Worm (Caenorhabditis elegans) whole organism, young adult: ENCODE results near the gene F54B11.9.

ENCODE experiments used
- B0261.1 ChIP-seq: sonication (generic microtip); optimal IDR thresholded peaks from 2 replicates; lab custom pipeline; 2016; ENCODE audit warnings: mild to moderate bottlenecking, missing genetic modification characterization, moderate library complexity, missing compliant biosample characterization
- B0336.3 ChIP-seq: fragments of 200-800 bp; sonication (Bioruptor generic); IDR thresholded peaks from 2 replicates; pipeline ENCODE4 v1.3.6; 2022; ENCODE audit warnings: missing genetic modification characterization, missing compliant biosample characterization
- D2030.7 ChIP-seq: fragments of 200-800 bp; sonication (Bioruptor generic); IDR thresholded peaks from 2 replicates; pipeline ENCODE4 v1.3.6; 2022; ENCODE audit warnings: missing genetic modification reagents, missing genetic modification characterization, missing compliant biosample characterization
- F22D6.2 ChIP-seq: sonication (generic microtip); optimal IDR thresholded peaks from 2 replicates; lab custom pipeline; 2016; ENCODE audit warnings: mild to moderate bottlenecking, missing genetic modification characterization, missing compliant biosample characterization
- F33H1.4 ChIP-seq: fragments of 200-800 bp; sonication (Bioruptor generic); IDR thresholded peaks from 2 replicates; pipeline ENCODE4 v1.3.6; 2022; ENCODE audit warnings: missing genetic modification reagents, missing genetic modification characterization, missing compliant biosample characterization
- F49E8.2 ChIP-seq: sonication (generic microtip); optimal IDR thresholded peaks from 3 replicates; lab custom pipeline; 2017; ENCODE audit warnings: missing genetic modification characterization, mild to moderate bottlenecking, missing compliant biosample characterization, antibody characterized with exemption, moderate library complexity; ENCODE audit not compliant: insufficient read depth
- F57A8.1 ChIP-seq: fragments of 200-800 bp; sonication (Bioruptor generic); optimal IDR thresholded peaks from 2 replicates; lab custom pipeline; 2018; ENCODE audit warnings: mild to moderate bottlenecking, missing genetic modification characterization, moderate library complexity, missing compliant biosample characterization
- ZK185.1 ChIP-seq: sonication (generic microtip); optimal IDR thresholded peaks from 2 replicates; lab custom pipeline; 2016; ENCODE audit warnings: mild to moderate bottlenecking, missing genetic modification characterization, missing compliant biosample characterization; ENCODE audit not compliant: poor library complexity, severe bottlenecking
- ama-1 ChIP-seq, 3 experiments: fragments of 150-350 bp in 1 of 3; sonication (generic microtip) in 2 of 3; optimal IDR thresholded peaks; 2 replicates each; lab custom pipeline; 2014 to 2018; ENCODE audit warnings: missing biosample characterization in 2 of 3, missing genetic modification characterization in 2 of 3, missing genetic modification reagents in 2 of 3
- aptf-3 ChIP-seq: fragments of 200-800 bp; sonication (Bioruptor generic); IDR thresholded peaks from 2 replicates; pipeline ENCODE4 v1.3.6; 2022; ENCODE audit warnings: missing genetic modification characterization, missing compliant biosample characterization
- bed-2 ChIP-seq: fragments of 200-800 bp; sonication (Bioruptor generic); IDR thresholded peaks from 2 replicates; pipeline ENCODE4 v1.3.6; 2022; ENCODE audit warnings: missing genetic modification reagents, missing genetic modification characterization, missing compliant biosample characterization
- ccch-3 ChIP-seq: fragments of 200-800 bp; sonication (Bioruptor generic); optimal IDR thresholded peaks from 2 replicates; lab custom pipeline; 2018; ENCODE audit warnings: mild to moderate bottlenecking, missing genetic modification characterization, missing compliant biosample characterization
- cebp-1 ChIP-seq, 2 experiments: fragments of 200-800 bp in 1 of 2; sonication (Bioruptor generic) in 1 of 2; sonication (generic microtip) in 1 of 2; IDR thresholded peaks in 1 of 2; optimal IDR thresholded peaks in 1 of 2; 2 replicates each; pipeline versions ENCODE4 v1.3.6 to Lab custom; 2017 to 2022; ENCODE audit warnings: missing compliant biosample characterization in 2 of 2, missing genetic modification characterization in 2 of 2, mild to moderate bottlenecking in 1 of 2, missing genetic modification reagents in 1 of 2, moderate library complexity in 1 of 2
- cebp-2 ChIP-seq: fragments of 200-800 bp; sonication (Bioruptor generic); IDR thresholded peaks from 2 replicates; pipeline ENCODE4 v1.3.6; 2022; ENCODE audit warnings: missing genetic modification characterization, missing compliant biosample characterization
- ceh-27 ChIP-seq: fragments of 200-800 bp; sonication (Bioruptor generic); optimal IDR thresholded peaks from 2 replicates; lab custom pipeline; 2018; ENCODE audit warnings: mild to moderate bottlenecking, missing genetic modification characterization, moderate library complexity, missing compliant biosample characterization
- die-1 ChIP-seq: sonication (generic microtip); optimal IDR thresholded peaks from 2 replicates; lab custom pipeline; 2016; ENCODE audit warnings: missing genotype, mild to moderate bottlenecking, missing genetic modification characterization, missing compliant biosample characterization
- dox-1 ChIP-seq: fragments of 200-800 bp; sonication (Bioruptor generic); IDR thresholded peaks from 2 replicates; pipeline ENCODE4 v1.3.6; 2022; ENCODE audit warnings: missing genetic modification reagents, missing genetic modification characterization, missing compliant biosample characterization
- egrh-3 ChIP-seq: fragments of 200-800 bp; sonication (Bioruptor generic); IDR thresholded peaks from 2 replicates; pipeline ENCODE4 v1.3.6; 2022; ENCODE audit warnings: missing genetic modification reagents, missing genetic modification characterization, missing compliant biosample characterization
- gei-17 ChIP-seq: fragments of 200-800 bp; sonication (Bioruptor generic); optimal IDR thresholded peaks from 2 replicates; lab custom pipeline; 2018; ENCODE audit warnings: mild to moderate bottlenecking, missing genetic modification characterization, missing compliant biosample characterization
- hlh-12 ChIP-seq: sonication (generic microtip); optimal IDR thresholded peaks from 2 replicates; lab custom pipeline; 2016; ENCODE audit warnings: missing genetic modification characterization, missing compliant biosample characterization
- hmg-1.2 ChIP-seq: fragments of 200-800 bp; sonication (Bioruptor generic); IDR thresholded peaks from 2 replicates; pipeline ENCODE4 v1.3.6; 2022; ENCODE audit warnings: missing genetic modification reagents, missing genetic modification characterization, missing compliant biosample characterization
- hmg-20 ChIP-seq: fragments of 200-800 bp; sonication (Bioruptor generic); IDR thresholded peaks from 2 replicates; pipeline ENCODE4 v1.3.6; 2022; ENCODE audit warnings: missing genetic modification reagents, missing genetic modification characterization, missing compliant biosample characterization
- hrde-1 ChIP-seq: sonication (generic microtip); optimal IDR thresholded peaks from 2 replicates; lab custom pipeline; 2016; ENCODE audit warnings: missing genetic modification characterization, mild to moderate bottlenecking, missing compliant biosample characterization, moderate library complexity, missing genotype, missing genetic modification reagents, borderline replicate concordance
- hsf-1 ChIP-seq: fragments of 200-800 bp; sonication (Bioruptor generic); IDR thresholded peaks from 2 replicates; pipeline ENCODE4 v1.3.6; 2022; ENCODE audit warnings: missing genetic modification reagents, missing genetic modification characterization, missing compliant biosample characterization
- lin-35 ChIP-seq, 3 experiments: fragments of 150-350 bp in 2 of 3; sonication (generic microtip) in 1 of 3; optimal IDR thresholded peaks; 2 replicates each; lab custom pipeline; 2014 to 2018; ENCODE audit warnings: missing biosample characterization in 3 of 3, missing genetic modification characterization in 3 of 3, missing genetic modification reagents in 3 of 3
- lin-40 ChIP-seq: sonication (generic microtip); optimal IDR thresholded peaks from 2 replicates; lab custom pipeline; 2016; ENCODE audit warnings: missing genetic modification characterization, mild to moderate bottlenecking, missing compliant biosample characterization, missing genotype, missing genetic modification reagents
- lin-54 ChIP-seq: fragments of 200-800 bp; sonication (Bioruptor generic); optimal IDR thresholded peaks from 2 replicates; lab custom pipeline; 2018; ENCODE audit warnings: mild to moderate bottlenecking, missing genetic modification characterization, missing compliant biosample characterization
- nhr-80 ChIP-seq: sonication (generic microtip); optimal IDR thresholded peaks from 2 replicates; lab custom pipeline; 2016; ENCODE audit warnings: missing genetic modification characterization, missing compliant biosample characterization
- nhr-90 ChIP-seq: sonication (generic microtip); optimal IDR thresholded peaks from 2 replicates; lab custom pipeline; 2016; ENCODE audit warnings: missing genotype, mild to moderate bottlenecking, missing genetic modification characterization, missing compliant biosample characterization
- pbrm-1 ChIP-seq: fragments of 200-800 bp; sonication (Bioruptor generic); IDR thresholded peaks from 2 replicates; pipeline ENCODE4 v1.3.6; 2022; ENCODE audit warnings: missing genetic modification reagents, missing genetic modification characterization, missing compliant biosample characterization
- rcor-1 ChIP-seq: fragments of 200-800 bp; sonication (Bioruptor generic); IDR thresholded peaks from 2 replicates; pipeline ENCODE4 v1.3.6; 2022; ENCODE audit warnings: missing genetic modification reagents, missing genetic modification characterization, missing compliant biosample characterization
- rec-8 ChIP-seq, 2 experiments: sonication (generic microtip); optimal IDR thresholded peaks; 2 replicates each; lab custom pipeline; 2016; ENCODE audit warnings: mild to moderate bottlenecking in 2 of 2, missing genetic modification characterization in 2 of 2, missing genetic modification reagents in 2 of 2, missing genotype in 2 of 2, missing biosample characterization in 1 of 2, missing compliant biosample characterization in 1 of 2, moderate library complexity in 1 of 2
- repo-1 ChIP-seq: sonication (generic microtip); optimal IDR thresholded peaks from 2 replicates; lab custom pipeline; 2017; ENCODE audit warnings: mild to moderate bottlenecking, missing genetic modification characterization, missing compliant biosample characterization
- sdz-38 ChIP-seq: sonication (generic microtip); optimal IDR thresholded peaks from 2 replicates; lab custom pipeline; 2016; ENCODE audit warnings: missing genotype, missing genetic modification characterization, missing compliant biosample characterization
- snpc-1.1 ChIP-seq: sonication (generic microtip); optimal IDR thresholded peaks from 2 replicates; lab custom pipeline; 2017; ENCODE audit warnings: missing genetic modification characterization, mild to moderate bottlenecking, missing compliant biosample characterization, antibody characterized with exemption, moderate library complexity, missing genotype, missing genetic modification reagents; ENCODE audit not compliant: insufficient read depth
- snpc-3.4 ChIP-seq: sonication (generic microtip); optimal IDR thresholded peaks from 2 replicates; lab custom pipeline; 2017; ENCODE audit warnings: missing genetic modification characterization, mild to moderate bottlenecking, missing compliant biosample characterization, antibody characterized with exemption, moderate library complexity, missing genotype, missing genetic modification reagents
- somi-1 ChIP-seq: fragments of 200-800 bp; sonication (Bioruptor generic); optimal IDR thresholded peaks from 2 replicates; lab custom pipeline; 2018; ENCODE audit warnings: mild to moderate bottlenecking, missing genetic modification characterization, missing compliant biosample characterization
- sptf-2 ChIP-seq: fragments of 200-800 bp; sonication (Bioruptor generic); optimal IDR thresholded peaks from 2 replicates; lab custom pipeline; 2018; ENCODE audit warnings: mild to moderate bottlenecking, missing genetic modification characterization, missing compliant biosample characterization
- ztf-18 ChIP-seq: sonication (generic microtip); optimal IDR thresholded peaks from 2 replicates; lab custom pipeline; 2016; ENCODE audit warnings: missing genotype, mild to moderate bottlenecking, missing genetic modification characterization, missing compliant biosample characterization
- ztf-22 ChIP-seq: fragments of 200-800 bp; sonication (Bioruptor generic); optimal IDR thresholded peaks from 2 replicates; lab custom pipeline; 2018; ENCODE audit warnings: mild to moderate bottlenecking, missing genetic modification characterization, moderate library complexity, missing compliant biosample characterization
- ztf-25 ChIP-seq: fragments of 200-800 bp; sonication (Bioruptor generic); IDR thresholded peaks from 2 replicates; pipeline ENCODE4 v1.3.6; 2022; ENCODE audit warnings: missing genetic modification reagents, missing genetic modification characterization, missing compliant biosample characterization
- ztf-3 ChIP-seq: fragments of 200-800 bp; sonication (Bioruptor generic); optimal IDR thresholded peaks from 2 replicates; lab custom pipeline; 2018; ENCODE audit warnings: mild to moderate bottlenecking, missing genetic modification characterization, missing compliant biosample characterization

F54B11.9 gene

ce11 chrX:13653573-13653972, 48.2 kb downstream of the F54B11.9 start (continued):
- TF ChIP-seq ztf-18 (tag; lab: Kevin White, UChicago) (peak; percentile 56), ZK185.1 (tag; lab: Kevin White, UChicago) (peak; percentile 58), F33H1.4 (GFP tag; lab: Robert Waterston, UW) (no peak), snpc-3.4 (tag; lab: Kevin White, UChicago) (peak; percentile 42), ama-1 (optimal IDR thresholded peaks at IDR 0.05; lab: Kevin White, UChicago) (no peak), ama-1 (GFP tag; optimal IDR thresholded peaks at IDR 0.05; lab: Kevin White, UChicago) (peak; percentile 47 to 57), die-1 (tag; lab: Kevin White, UChicago) (peak; percentile 87), somi-1 (GFP tag; lab: Kevin White, UChicago) (no peak), sdz-38 (tag; lab: Kevin White, UChicago) (no peak), sptf-2 (peak; percentile 68), pbrm-1 (GFP tag; lab: Robert Waterston, UW) (peak; percentile 92), hrde-1 (tag; lab: Kevin White, UChicago) (peak; percentile 58), F57A8.1 (GFP tag; lab: Kevin White, UChicago) (no peak), egrh-3 (GFP tag; lab: Robert Waterston, UW) (no peak), B0261.1 (tag; lab: Kevin White, UChicago) (peak; percentile 80), nhr-90 (tag; lab: Kevin White, UChicago) (peak; percentile 85), lin-40 (tag; lab: Kevin White, UChicago) (peak; percentile 41), ztf-25 (GFP tag; lab: Robert Waterston, UW) (0 out of 2 replicates have a peak, but pooled peaks have one; percentile 55), nhr-80 (tag; lab: Kevin White, UChicago) (peak; percentile 20), gei-17 (GFP tag; lab: Kevin White, UChicago) (no peak), hmg-1.2 (GFP tag; lab: Robert Waterston, UW) (peak; percentile 64), lin-54 (peak; percentile 29), rcor-1 (GFP tag; lab: Robert Waterston, UW) (peak; percentile 70), lin-35 (GFP tag; optimal IDR thresholded peaks at IDR 0.05; lab: Kevin White, UChicago) (peak in 1 of 3 experiments; percentile 53), snpc-1.1 (tag; lab: Kevin White, UChicago) (peak; percentile 60), hmg-20 (GFP tag; lab: Robert Waterston, UW) (peak; percentile 57; the same call in 1 of the 2 replicates), cebp-2 (no peak), hlh-12 (peak; percentile 67), F49E8.2 (tag; lab: Kevin White, UChicago) (peak; percentile 10), repo-1 (tag; lab: Kevin White, UChicago) (no peak), aptf-3 (GFP tag; lab: Robert Waterston, UW) (peak; percentile 79; the same call in 1 of the 2 replicates), cebp-1 (GFP tag; IDR thresholded peaks at IDR 0.05; lab: Robert Waterston, UW) (peak; percentile 62; the same call in 1 of the 2 replicates), cebp-1 (tag; optimal IDR thresholded peaks at IDR 0.05; lab: Kevin White, UChicago) (no peak), D2030.7 (peak; percentile 77), hsf-1 (0 out of 2 replicates have a peak, but pooled peaks have one; percentile 12), bed-2 (GFP tag; lab: Robert Waterston, UW) (no peak), rec-8 (tag; optimal IDR thresholded peaks at IDR 0.05; lab: Kevin White, UChicago) (peak in 1 of 2 experiments; percentile 74)
- TF ChIP-seq, all 124 proteins: peak for 54

ce11 chrX:13654276-13654675, 48.9 kb downstream of the F54B11.9 start:
- TF ChIP-seq B0336.3 (no peak), ztf-3 (GFP tag; lab: Kevin White, UChicago) (no peak), dox-1 (GFP tag; lab: Robert Waterston, UW) (no peak), F22D6.2 (tag; lab: Kevin White, UChicago) (no peak), ceh-27 (GFP tag; lab: Kevin White, UChicago) (no peak), ccch-3 (GFP tag; lab: Kevin White, UChicago) (no peak), ztf-22 (GFP tag; lab: Kevin White, UChicago) (no peak), die-1 (tag; lab: Kevin White, UChicago) (no peak)
